Fruit fly (Drosophila melanogaster): ENCODE data around the gene Spn.

Spn gene

DNA sequence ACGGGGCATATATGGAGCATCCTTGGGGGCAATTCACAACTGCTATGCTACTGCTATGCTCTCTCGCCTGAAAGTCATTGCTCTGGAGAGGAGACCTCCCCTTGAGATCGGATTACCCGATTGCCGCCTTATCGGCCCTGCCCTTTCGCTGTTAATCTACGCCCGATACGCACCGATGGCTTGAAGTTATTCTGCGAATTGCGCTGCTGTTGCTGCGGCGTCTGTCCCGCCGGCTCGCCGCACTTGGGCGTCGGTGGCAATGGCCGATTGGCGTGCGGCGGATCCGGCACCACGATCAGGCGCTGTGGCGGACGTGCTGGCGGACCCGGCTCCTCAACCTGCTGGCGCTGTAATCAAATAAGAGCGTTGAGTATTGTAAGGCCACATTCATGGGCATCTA is 11.9 kb upstream of the Spn start:
- TF ChIP-seq noc (tag; optimal IDR thresholded peaks at IDR 0.05) = no peak

DNA sequence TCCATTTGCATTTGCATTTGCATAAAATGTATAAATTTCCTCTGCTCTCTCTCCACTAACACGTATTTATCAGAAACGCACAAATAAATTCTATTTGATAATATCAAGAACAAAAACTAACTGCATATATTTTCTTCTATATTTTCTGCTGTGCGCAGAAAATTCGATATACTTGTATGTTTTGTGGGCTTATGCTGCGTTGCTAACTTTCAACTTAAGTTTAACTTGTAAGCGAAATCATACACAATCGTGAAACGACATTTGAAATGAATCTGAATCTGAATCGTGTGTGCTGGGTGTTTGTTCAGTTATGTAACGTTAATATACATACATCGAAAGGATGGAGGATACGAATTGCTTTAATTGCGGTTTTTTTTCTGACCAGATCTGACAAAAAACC is 1.6 kb upstream of the Spn start:
- no peak for TF ChIP-seq noc (tag; optimal IDR thresholded peaks at IDR 0.05)

DNA sequence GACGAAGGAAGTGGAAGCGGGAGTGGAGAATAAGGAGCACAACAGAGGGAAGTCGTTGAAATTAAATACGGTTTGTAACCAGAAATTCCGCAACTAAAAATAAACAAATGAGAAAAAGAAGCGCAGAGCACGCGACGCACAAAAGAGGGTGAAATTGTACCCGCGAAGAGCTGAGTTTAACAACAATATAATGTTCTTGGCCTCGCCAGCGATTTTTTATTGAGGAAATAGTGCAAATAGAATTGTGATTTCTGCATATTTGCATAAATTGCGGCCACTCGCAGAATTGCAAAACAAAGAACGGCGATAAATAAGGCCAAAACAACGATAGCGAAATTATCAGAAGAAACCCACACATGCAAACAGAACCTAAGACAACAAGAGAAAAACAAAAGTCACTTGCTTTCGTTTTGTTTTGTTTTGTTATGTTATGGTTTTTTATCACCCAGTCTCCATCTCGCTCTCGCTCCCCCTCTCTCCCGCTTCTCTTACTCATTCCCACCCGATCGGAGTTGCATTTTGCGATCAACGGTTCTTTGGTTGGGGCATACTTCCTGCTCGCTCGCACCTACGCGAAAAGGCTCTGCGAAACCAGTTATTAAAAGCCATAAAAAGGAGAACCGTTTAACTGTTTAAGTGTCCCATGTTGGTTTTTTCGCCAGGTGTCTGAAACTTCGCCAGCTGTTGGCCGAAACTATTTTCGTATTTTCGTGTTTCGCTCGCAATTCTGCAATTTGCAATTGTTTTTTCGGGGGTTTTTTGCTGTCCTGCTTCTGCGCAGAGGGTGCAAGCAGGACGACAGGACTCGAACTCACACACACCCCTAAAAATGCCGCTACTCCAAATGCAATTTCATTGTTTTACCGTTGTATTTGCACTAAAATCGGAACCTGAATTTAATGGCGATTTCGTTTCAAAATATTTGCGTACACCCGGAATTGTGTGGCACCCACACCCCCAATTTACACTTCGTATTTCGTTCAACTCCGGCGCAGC is 950 bp downstream of the Spn start:
- TF ChIP-seq noc (tag; optimal IDR thresholded peaks at IDR 0.05) = no peak

DNA sequence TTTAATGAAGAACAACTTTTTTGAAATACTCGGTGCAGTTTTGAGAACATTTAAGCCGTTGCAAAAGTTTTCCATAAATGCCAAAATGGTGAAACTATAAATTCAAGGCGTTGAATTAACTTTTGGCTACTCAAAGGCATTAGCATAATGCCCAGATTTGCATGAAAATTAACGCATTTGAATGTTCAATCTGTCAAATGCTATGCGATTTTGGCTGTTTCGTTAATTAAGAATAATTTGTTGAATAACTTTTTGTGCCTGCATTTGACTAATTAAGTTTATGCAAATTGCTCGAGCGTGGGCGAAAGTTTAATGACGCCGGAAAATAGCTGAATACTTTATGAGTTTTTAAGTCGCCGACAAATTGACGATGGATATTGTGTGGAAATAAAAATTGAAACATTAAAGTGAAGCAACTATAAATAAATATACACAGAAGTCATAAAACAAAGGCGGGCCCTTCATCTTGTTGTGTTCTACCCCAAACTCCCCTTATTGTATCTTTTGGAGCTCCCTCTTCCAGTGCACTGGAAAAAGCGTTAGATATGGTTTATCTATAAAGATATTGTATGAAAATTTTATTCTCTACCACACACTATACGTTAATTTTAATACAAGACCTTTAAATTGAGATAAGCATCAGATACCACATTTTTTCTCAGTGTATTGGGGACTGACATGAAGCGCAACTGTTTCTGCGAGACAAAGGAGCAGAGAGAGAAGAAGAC is 1.8 kb downstream of the Spn start:
- TF ChIP-seq noc (tag; optimal IDR thresholded peaks at IDR 0.05) = no peak

DNA sequence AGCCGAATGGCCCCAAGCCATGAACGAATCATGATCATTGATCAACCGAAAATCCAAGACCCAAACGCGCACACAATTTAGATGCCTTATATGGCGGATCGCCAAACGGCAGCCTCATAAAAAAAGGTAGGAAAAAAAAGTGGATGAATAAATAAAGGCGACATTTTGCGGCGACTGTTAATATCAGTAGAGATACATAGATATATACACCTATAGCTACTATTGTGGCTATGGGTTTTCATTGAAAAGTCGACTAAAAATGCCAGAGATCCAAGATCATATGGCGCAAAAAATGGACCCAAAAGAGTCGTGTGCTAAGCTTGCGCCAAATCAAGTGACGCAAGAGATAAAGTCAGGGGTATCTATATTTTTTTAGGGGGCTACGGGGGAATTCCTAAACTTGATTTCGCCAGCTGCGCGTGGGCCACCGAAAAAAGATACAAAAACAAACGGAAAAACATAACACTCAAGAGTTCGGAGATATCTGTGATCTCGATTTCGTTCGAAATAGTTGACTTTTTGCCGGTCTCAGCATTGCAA is 2.9 kb downstream of the Spn start:
- no peak for TF ChIP-seq noc (tag; optimal IDR thresholded peaks at IDR 0.05)

DNA sequence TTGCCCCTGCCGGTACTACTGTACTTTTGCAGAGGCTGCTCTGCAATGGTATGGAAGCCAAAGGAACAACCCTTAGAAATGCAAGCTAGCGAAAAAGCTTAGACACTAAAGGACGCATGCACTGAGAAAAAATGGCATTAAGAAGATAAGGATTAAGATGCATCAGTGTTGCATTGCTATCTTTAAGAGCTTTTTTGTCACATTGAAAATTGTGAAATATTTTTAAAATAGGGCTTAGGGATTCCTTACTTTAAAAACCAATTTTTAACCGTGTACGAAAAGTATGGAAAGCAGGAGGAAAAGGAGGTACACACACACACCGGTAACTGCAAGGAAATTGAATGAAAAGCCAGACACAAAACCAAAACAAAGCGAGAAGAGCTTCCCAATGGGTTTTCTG is 5.2 kb downstream of the Spn start:
- no peak for TF ChIP-seq noc (tag; optimal IDR thresholded peaks at IDR 0.05)

DNA sequence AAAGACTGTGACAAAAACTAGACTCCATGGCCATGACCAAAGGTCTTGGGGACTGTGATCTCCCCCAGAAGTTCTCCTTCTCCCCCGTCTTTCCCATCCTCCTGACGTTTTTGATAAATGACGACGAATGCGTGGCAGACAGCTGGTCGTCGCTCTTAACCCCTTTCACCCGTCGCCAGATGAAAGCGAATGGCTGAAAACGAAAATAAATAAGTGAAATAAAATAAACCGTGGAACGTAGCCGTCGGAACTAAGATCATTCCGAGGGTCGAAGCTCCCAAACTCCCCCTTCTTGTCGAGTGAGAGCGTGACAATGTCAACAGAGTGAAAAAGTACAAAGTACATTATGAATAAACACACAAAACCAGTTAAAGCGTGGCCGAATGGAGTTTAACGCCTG is 8.2 kb downstream of the Spn start:
- no peak for TF ChIP-seq noc (tag; optimal IDR thresholded peaks at IDR 0.05)

DNA sequence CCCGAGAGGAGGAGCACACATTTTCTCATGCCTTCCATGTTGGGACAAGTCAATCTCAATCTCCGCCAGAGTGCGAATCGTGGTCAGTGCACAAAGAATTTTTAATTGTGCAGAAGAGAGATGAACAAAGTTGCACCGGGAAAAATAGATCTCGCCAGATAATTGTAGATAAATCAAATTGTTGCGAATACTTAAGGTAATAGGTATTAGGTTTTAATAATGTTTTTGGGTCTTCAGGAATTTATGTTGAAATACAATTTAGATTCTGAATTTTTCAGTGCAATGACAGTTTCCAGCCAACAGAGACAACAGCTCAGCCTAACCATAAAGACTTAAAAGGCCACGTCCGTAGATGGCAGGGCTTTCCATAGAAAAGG is 9.0 kb downstream of the Spn start:
- TF ChIP-seq noc (tag; optimal IDR thresholded peaks at IDR 0.05) = no peak

DNA sequence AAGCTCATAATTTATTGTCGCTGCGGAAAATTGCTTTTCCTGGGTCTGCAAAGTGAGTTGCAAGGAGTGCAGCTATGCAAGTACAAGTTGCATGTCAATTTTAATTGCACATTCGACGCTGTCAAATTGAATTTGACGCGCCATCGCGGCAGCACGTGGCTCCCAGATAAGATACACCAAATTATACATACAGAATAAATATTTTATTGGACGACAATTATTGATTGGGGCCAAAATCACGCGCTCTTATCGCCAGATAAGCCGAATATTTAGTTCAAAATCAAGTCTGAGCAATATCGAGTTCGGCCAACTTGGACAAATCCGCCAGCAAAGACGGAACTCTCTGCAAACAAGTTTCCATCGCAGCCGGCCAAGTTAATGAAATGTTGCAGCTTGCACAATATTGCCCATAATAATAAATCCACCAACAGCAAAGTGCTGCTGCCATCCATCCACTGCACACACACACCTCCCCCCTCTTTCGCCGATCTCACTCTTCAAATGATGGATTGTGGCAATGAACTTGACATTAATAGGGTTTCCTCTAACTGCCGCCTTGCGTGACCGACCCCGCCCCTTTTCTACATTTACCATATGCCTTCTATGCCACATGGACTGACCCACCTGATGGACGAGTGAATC is 9.5 kb downstream of the Spn start:
- TF ChIP-seq noc (tag; optimal IDR thresholded peaks at IDR 0.05) = no peak

DNA sequence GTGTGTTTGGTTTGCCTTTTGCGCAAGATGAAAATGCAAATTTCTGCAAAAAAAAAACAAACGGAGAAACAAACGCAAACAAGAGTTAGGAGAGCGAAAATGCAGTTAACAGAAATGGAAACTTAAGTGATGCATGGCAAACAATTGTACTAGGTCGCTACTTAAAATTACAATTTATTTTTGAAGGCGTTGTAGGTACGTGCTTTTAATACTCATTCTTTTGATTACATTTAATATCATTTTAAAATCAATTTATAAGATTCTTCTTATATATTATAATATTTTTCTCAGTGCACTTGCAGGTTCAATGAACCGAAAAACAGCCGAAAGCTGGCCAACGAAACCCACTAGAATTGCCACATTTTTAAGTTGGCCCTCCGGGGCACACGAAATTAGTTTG is 12.7 kb downstream of the Spn start:
- TF ChIP-seq noc (tag; optimal IDR thresholded peaks at IDR 0.05) = no peak

DNA sequence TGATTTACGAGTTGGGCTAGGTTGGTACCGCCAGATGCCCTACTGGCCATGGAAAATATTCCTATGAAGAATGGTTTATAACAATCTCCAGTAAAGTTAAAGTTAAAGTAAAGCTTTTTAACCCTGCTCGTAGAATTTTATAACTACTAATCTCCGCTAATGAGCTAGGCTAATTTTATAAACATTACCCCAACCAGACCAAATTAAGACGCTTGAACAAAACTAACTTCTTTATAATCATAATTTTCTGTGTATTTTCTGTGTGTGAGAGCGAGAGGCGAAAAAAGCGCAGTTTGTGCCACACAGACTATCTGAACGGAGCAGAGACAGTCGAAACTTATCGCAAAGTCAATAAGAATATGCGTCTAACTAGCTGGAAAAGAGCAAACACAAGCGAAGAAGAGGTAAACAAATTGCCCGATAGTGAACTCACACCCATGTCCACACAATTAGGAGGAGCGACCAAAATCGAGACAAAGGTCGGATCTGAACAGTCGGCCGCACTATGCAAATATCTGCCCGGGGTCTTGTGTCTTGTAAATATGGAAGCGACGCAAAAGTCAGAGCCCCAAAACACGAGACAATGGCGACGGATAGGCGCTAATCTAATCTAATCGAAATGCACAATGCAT is 17.0 kb downstream of the Spn start:
- peak; percentile 90 for TF ChIP-seq noc (tag; optimal IDR thresholded peaks at IDR 0.05)

DNA sequence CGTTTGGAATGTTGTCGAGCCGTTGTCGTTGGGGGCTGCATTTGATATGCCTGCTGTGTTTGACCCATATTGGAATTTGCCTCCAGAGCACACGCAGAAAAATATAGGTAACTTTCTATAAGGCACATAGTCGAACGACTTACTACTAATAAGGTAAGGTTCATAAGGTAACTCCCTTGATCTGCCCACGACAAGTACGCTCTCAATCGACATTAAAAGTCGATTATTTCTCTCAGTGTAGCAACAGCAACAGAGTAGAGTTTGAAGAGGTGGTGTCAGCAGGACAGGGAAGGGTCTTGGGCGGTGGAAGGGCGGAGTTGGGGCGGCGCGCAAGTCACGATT is 20.4 kb downstream of the Spn start:
- no peak for TF ChIP-seq noc (tag; optimal IDR thresholded peaks at IDR 0.05)

DNA sequence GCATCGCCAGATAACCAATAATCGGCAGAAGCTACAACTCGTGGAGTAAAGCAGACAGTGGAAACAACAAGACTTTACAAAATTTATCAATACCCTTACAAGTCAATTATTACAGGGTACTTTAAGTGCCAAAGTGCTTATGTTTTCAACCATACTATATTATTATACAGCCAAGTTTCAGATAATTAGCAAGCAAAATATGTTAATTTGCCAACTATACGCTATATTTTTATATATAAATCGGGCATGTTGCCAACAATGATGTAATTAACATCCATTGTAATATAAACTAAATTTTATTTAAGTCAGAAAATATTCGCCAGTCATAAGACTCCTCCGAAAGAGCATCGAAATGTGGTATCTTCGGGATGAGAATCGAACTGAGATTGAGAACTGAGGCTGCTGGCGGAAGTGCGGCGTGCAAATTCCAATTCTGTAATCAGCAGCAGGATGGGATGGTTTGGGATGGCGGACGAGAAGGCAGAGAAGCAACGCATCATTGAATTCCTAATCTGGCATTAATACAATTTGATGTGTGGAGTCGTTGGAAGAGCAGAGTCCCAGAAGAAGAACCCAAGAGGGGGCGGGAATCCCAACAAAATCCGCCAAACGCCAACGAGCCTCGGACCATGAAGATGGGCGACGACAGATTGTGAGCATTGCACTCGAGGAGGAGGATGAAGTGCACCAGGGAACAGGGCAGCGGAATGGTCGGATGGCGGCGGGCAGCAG is 20.9 kb downstream of the Spn start:
- TF ChIP-seq noc (tag; optimal IDR thresholded peaks at IDR 0.05) = no peak

DNA sequence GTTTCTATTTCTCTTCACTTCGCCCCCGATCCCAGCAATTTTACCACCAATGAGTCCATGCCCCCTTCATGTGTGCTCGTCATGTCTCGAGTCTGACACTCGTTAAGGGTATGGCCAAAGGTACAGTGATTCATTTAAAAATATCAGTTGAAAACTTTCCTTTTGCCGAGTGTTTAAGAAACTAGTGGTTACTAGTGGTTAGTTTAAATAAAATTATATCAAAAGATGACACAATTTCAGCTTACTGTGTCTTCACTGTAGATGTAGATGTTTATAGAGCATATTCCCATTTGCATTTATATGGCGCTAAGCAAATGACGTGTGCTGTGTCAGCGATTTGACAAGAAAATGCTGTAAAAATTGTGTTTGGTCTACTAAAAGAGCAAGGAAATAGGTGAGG is 21.7 kb downstream of the Spn start:
- no peak for TF ChIP-seq noc (tag; optimal IDR thresholded peaks at IDR 0.05)

Data from whole organism, larva.